Fruit fly (Drosophila melanogaster) whole organism: ENCODE data around the gene Hexo2.

ENCODE experiments used
- CG8478 ChIP-seq: fragments of >200 bp; optimal IDR thresholded peaks from 2 replicates; lab custom pipeline; 2018; ENCODE audit warnings: inconsistent platforms
- Dll ChIP-seq: fragments of >200 bp; optimal IDR thresholded peaks from 2 replicates; lab custom pipeline; 2017
- EcR ChIP-seq, 2 experiments: fragments of >200 bp; optimal IDR thresholded peaks; 2 replicates each; lab custom pipeline; 2017; ENCODE audit warnings: missing biosample characterization in 2 of 2, missing genetic modification characterization in 2 of 2, missing genetic modification reagents in 2 of 2
- pan ChIP-seq: fragments of >200 bp; optimal IDR thresholded peaks from 2 replicates; lab custom pipeline; 2017
- psq ChIP-seq: fragments of >200 bp; optimal IDR thresholded peaks from 2 replicates; lab custom pipeline; 2017
- usp ChIP-seq: fragments of >200 bp; optimal IDR thresholded peaks from 2 replicates; lab custom pipeline; 2017; ENCODE audit warnings: missing biosample characterization, missing genetic modification characterization, mixed read lengths

The Hexo2 gene

DNA sequence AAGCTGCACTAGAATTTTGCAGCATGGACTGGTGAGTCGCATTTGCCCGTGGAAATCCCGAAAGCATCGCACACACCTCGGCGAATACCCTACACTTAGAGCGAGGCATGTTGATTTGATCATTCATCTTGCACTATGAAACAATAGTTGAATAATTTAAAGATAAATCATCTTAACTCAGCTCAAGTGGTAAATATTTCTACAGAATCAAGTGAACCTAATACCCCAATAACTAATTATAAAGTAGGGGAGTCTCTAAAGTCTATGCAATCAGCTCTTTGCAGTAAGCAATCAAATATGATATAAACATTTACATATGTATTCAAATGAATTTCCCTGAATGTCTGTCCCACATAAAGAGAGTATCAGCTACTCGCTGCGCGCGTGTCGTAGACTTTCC, 32.0 kb upstream of the Hexo2 start:
- no peak for TF ChIP-seq Dll (lab: Kevin White, UChicago)
- no peak for TF ChIP-seq CG8478 (lab: Kevin White, UChicago)
- TF ChIP-seq psq (lab: Kevin White, UChicago): no peak
- no peak for TF ChIP-seq pan (lab: Kevin White, UChicago)
- no peak for TF ChIP-seq EcR (GFP tag; optimal IDR thresholded peaks at IDR 0.05; lab: Kevin White, UChicago)
- no peak for TF ChIP-seq usp (GFP tag; lab: Kevin White, UChicago)

DNA sequence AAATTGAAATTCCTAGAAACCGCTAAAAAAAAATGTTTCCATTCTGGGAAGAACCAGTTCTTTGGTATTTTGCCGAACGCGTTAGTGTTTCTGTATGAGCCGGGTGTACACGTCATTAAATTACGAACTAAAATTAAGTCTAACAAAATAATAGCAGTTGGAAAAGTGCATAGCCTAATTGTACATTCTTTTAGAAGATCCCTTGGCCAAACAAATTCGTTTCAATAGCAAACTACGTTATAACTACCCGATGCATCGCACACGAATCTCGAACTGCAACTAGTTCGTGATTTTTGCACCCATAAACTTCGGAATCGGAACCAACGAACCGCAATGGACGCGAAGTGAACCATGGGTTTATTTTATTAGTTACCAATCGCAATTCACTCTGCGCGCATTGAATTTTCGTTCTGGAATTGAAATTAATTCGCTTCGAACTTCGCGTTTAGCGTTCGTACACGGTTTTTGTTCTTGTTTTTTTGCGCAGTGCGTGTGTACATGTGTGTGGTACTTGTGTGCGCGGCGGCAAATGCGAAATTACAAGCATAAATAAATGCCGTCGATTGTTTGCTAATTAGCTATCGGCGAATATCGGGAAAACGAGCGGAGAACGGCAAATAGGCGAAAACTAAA, 28.1 kb upstream of the Hexo2 start, which contains the start of gene CAH3:
CAH3 (plus strand) TSS at position 64 of the 633 bp plus-strand sequence.
- TF ChIP-seq CG8478 (lab: Kevin White, UChicago) (no peak), pan (lab: Kevin White, UChicago) (no peak)

DNA sequence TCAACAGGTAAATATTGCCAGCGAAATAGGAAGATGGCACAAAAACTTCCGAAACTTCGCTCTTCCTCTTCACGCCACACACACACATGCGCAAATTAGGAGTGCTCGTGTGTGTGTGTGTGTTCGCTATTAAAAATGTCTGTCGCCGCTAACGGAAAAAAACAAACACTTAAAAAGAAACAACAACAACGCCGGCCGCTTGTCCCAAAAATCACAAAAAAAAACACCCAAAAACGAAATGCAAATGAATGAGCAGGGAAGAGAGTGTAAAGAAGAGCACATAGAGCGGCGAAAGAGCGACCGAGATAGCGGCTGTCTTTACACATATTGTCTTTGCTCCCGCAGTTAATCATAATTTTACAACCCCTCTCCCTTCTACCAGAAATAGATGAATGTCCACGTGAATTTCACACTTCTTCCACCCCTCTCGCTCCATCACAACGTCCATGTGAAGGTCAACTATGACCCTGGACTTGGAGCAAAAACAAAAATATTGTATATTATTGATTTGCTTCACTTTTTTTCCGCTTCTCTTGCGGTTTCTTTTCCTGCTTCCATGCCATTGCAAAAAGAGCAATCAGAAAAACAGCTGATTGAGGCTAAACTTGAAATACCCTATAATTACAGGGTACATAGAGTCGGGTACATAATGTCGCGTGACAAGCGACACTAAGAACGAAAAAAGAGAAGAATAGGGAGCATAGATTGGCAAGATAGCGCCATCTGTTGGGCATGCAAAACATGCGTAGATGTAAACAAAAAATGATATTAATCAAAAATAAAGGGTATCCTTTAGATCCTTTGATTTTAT, 27.4 kb upstream of the Hexo2 start:
- TF ChIP-seq EcR (GFP tag; optimal IDR thresholded peaks at IDR 0.05; lab: Kevin White, UChicago): no peak
- no peak for TF ChIP-seq CG8478 (lab: Kevin White, UChicago)
- TF ChIP-seq pan (lab: Kevin White, UChicago): no peak
- TF ChIP-seq psq (lab: Kevin White, UChicago): no peak
- no peak for TF ChIP-seq Dll (lab: Kevin White, UChicago)
- no peak for TF ChIP-seq usp (GFP tag; lab: Kevin White, UChicago)

DNA sequence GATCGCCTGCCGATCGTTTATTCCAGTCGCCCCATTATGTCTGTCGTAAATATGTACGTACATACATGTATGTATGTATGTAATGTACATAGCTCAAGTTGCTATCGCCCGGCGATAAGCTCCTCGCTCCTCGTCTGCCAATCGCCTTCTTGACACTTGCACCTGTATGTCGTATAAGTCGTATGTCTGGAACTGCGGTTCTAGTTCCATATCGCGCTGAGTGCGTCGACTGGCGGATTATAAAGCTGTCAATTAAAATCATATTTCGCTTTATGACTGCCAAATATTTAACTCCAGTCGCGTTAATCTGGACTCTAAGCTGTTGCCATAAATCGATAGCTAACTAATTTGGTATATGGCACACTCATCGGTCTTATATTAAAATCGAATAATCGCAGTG, 24.1 kb upstream of the Hexo2 start:
- TF ChIP-seq pan (lab: Kevin White, UChicago) (no peak), psq (lab: Kevin White, UChicago) (no peak)

DNA sequence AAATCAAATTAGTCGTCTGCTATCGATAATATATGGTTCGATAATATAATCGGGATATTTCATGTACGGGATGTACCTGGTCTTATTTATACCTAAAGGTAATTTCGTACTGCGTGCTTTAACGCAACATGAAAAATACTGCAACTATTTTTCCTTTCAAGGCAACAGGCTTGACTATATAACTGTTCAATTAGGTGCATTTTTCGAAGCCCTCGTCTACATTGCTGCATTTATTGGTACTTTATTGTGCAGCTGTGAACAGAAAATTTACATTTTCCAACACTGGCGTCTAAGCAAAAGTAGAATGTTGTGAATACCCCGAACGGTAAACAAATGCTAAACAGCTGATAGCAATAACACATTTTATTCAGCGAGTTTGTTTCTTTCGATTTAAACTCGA, 19.4 kb upstream of the Hexo2 start, which contains the start of the genes Ppt1 and Ogg1:
Ppt1 (minus strand) TSS at position 225 of the 400 bp plus-strand sequence.
Ogg1 (plus strand) TSS at position 325 of the 400 bp plus-strand sequence.
- TF ChIP-seq psq (lab: Kevin White, UChicago) (no peak), EcR (GFP tag; optimal IDR thresholded peaks at IDR 0.05; lab: Kevin White, UChicago) (no peak), pan (lab: Kevin White, UChicago) (no peak), Dll (lab: Kevin White, UChicago) (no peak)

DNA sequence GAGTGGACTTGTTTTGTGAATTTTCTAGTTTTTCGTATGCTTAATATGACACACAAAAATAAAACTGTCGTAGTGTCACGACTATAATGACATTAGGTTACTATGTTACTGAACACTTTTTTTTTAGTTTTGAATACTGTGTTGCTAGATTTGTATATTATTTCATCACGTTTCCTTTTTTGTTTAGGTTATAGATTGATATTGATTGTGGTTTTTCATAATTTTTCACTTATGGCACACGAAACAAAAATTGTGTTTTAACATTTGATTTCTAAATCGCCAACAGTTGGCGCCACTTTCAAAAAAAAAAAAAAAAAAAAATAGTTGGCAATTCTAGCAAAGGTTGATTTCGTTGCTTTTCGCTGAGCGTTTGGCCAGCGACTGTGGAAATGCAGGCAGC, 15.9 kb upstream of the Hexo2 start, which contains the start of gene CG11294:
CG11294 (minus strand) TSS at position 101 of the 400 bp plus-strand sequence.
- TF ChIP-seq EcR (GFP tag; optimal IDR thresholded peaks at IDR 0.05; lab: Kevin White, UChicago) (no peak), pan (lab: Kevin White, UChicago) (no peak), psq (lab: Kevin White, UChicago) (no peak), usp (GFP tag; lab: Kevin White, UChicago) (no peak), Dll (lab: Kevin White, UChicago) (no peak), CG8478 (lab: Kevin White, UChicago) (no peak)

DNA sequence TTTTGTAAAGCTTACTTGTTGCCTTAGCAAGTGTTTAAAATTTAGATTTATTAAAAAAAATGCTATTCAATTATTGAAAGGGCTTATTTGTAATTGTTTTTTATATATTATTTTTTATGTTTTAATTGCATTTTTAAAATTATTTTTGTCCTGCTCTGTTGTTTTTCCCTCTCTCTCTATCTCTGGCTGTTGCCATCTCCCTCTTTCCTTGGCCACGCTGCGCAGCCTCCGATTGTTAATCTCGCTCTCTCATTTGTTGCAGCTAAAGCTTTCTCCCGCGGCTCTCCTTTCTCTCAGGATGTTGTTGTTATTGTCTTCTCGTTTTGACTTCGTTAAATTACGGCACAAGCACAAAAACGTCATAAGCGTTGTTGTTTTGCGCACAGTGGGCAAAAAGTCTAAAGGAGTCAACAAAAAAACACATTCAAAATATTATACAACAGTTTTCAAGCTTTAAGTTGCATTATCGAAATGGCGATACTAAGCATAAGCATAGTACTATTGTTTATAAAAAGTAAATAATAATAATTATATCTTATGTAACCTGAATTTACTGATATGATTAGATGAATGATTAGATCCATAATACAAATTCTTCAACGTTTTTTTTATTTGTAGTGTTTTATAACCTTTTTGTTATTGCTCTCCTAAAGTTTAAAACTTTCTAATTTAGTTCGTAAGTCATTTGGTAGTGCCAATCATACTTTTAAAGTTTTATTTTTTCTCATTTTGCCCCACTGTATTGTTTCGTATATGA, 15.2 kb upstream of the Hexo2 start:
- TF ChIP-seq pan (lab: Kevin White, UChicago) (no peak), EcR (GFP tag; optimal IDR thresholded peaks at IDR 0.05; lab: Kevin White, UChicago) (no peak), CG8478 (lab: Kevin White, UChicago) (no peak), Dll (lab: Kevin White, UChicago) (no peak), usp (GFP tag; lab: Kevin White, UChicago) (no peak), psq (lab: Kevin White, UChicago) (no peak)

DNA sequence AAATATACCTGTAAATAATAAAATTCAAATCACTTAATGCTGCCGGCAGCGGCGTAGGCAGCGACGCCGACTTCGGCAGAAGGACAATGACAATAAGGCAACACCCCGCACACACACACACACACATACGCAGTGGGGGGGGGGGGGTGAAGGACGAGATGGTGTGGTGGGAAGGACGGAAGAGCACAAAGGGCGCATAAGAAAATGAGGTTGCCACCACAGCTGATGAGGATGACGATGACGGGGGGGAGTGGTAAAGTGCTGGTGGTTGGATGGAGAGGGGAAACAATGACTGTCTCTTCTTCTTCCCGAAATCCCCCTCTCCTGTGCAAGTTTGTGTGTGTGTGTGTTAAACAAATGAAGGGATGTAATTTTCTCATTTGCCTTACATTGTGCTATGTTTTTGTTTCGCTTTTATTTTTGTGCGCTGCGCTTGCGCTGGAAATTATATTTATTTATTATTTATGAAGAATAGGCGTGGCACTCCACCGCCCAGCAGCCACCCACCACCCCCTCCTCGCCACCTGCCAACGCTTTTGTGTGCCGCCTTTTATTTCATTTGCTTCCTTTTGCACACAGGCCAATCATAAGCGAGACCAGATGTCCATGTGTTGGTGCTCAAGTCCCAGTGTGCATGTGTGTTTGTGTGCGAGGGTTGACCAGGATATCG, 14.5 kb upstream of the Hexo2 start:
- no peak for TF ChIP-seq usp (GFP tag; lab: Kevin White, UChicago)
- TF ChIP-seq psq (lab: Kevin White, UChicago): no peak
- TF ChIP-seq CG8478 (lab: Kevin White, UChicago): no peak
- TF ChIP-seq EcR (GFP tag; optimal IDR thresholded peaks at IDR 0.05; lab: Kevin White, UChicago): no peak
- no peak for TF ChIP-seq pan (lab: Kevin White, UChicago)
- no peak for TF ChIP-seq Dll (lab: Kevin White, UChicago)

DNA sequence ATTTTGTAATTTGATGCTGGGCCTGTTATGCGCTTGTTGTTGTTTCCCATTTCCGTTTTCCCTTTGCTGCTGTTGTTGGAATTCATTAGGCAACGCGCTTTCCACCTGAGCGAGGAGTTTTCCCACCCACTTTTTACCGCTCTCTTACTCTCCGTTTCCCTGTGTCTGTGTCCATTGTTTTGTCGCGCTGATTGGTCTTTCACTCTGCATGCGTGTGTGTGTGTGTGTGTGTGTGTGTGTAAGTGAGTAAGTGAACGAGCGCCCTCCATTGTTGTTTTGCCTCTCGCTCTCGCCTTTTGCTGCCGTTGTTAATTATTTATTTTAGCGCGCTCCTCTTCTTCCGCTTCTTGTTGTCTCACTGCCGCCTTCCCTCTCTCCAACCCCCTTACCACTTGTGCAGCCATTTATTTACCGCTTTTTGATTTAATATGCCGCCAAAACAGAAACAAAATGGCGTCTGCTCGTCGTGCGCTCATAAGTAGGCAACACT, 13.3 kb upstream of the Hexo2 start:
- TF ChIP-seq psq (lab: Kevin White, UChicago) (no peak), usp (GFP tag; lab: Kevin White, UChicago) (no peak), CG8478 (lab: Kevin White, UChicago) (no peak), EcR (GFP tag; optimal IDR thresholded peaks at IDR 0.05; lab: Kevin White, UChicago) (no peak), pan (lab: Kevin White, UChicago) (no peak)
